Fruit fly (Drosophila melanogaster): ENCODE measurements around the gene CG14841.

Gene CG14841

dm6 chr3R:14299891-14300290 lies 37.7 kb upstream of the CG14841 start:
- TF ChIP-seq odd (GFP tag; optimal IDR thresholded peaks at IDR 0.05) (peak; percentile 50), Oaz (GFP tag; IDR thresholded peaks at IDR 0.05) (no peak), Jarid2 (GFP tag; optimal IDR thresholded peaks at IDR 0.05) (peak; percentile 27), CG10979 (tag; optimal IDR thresholded peaks at IDR 0.05) (no peak), CG8281 (tag; optimal IDR thresholded peaks at IDR 0.05) (peak; percentile 44), CG8359 (GFP tag; optimal IDR thresholded peaks at IDR 0.05; ENCODE audit: borderline replicate concordance) (peak; percentile 23), trem (tag; optimal IDR thresholded peaks at IDR 0.05) (no peak), Lhr (GFP tag; optimal IDR thresholded peaks at IDR 0.05) (no peak), CG11560 (tag; IDR thresholded peaks at IDR 0.05) (no peak), amos (GFP tag; IDR thresholded peaks at IDR 0.05; ENCODE audit: partially characterized antibody) (no peak), CG14710 (tag; optimal IDR thresholded peaks at IDR 0.05) (peak; percentile 31), exex (tag; optimal IDR thresholded peaks at IDR 0.05) (peak; percentile 0), CG18599 (GFP tag; optimal IDR thresholded peaks at IDR 0.05) (peak; percentile 52), CG1832 (GFP tag; optimal IDR thresholded peaks at IDR 0.05) (no peak), CG13424 (tag; optimal IDR thresholded peaks at IDR 0.05) (peak; percentile 36), lov (optimal IDR thresholded peaks at IDR 0.05) (no peak), lov (GFP tag; IDR thresholded peaks at IDR 0.05) (peak; percentile 72; the same call in 1 of the 3 replicates), eyg (GFP tag; optimal IDR thresholded peaks at IDR 0.05) (no peak), CG1233 (GFP tag; optimal IDR thresholded peaks at IDR 0.05) (peak; percentile 62), knrl (GFP tag; IDR thresholded peaks at IDR 0.05; ENCODE audit: partially characterized antibody) (no peak), CG11723 (GFP tag; optimal IDR thresholded peaks at IDR 0.05) (peak; percentile 42), NC2β (GFP tag; optimal IDR thresholded peaks at IDR 0.05) (peak; percentile 30), lab (GFP tag; optimal IDR thresholded peaks at IDR 0.05) (peak; percentile 67), Ets65A (GFP tag) (no peak), seq (GFP tag; IDR thresholded peaks at IDR 0.05) (no peak), Stat92E (GFP tag; optimal IDR thresholded peaks at IDR 0.05) (peak in 1 of 3 experiments; percentile 15), CG2202 (tag; optimal IDR thresholded peaks at IDR 0.05) (peak; percentile 30), otp (GFP tag; IDR thresholded peaks at IDR 0.05) (peak; percentile 42; the same call in 1 of the 3 replicates), CG13287 (GFP tag; IDR thresholded peaks at IDR 0.05; ENCODE audit: partially characterized antibody) (no peak), bab2 (GFP tag; optimal IDR thresholded peaks at IDR 0.05) (no peak), bigmax (GFP tag; optimal IDR thresholded peaks at IDR 0.05) (peak; percentile 5), CG14014 (GFP tag; IDR thresholded peaks at IDR 0.05) (0 out of 2 replicates have a peak, but pooled peaks have one; percentile 17), dm (GFP tag; optimal IDR thresholded peaks at IDR 0.05) (no peak), CG15011 (GFP tag; optimal IDR thresholded peaks at IDR 0.05) (peak; percentile 26), disco-r (GFP tag; optimal IDR thresholded peaks at IDR 0.05) (no peak), wek (GFP tag; optimal IDR thresholded peaks at IDR 0.05) (peak; percentile 45), CG3726 (GFP tag; IDR thresholded peaks at IDR 0.05) (no peak), CG4328 (GFP tag; optimal IDR thresholded peaks at IDR 0.05) (peak; percentile 35), Scr (GFP tag; IDR thresholded peaks at IDR 0.05; ENCODE audit: partially characterized antibody) (no peak), gfzf (GFP tag; optimal IDR thresholded peaks at IDR 0.05) (no peak), fd96Cb (tag; optimal IDR thresholded peaks at IDR 0.05) (no peak), MTF-1 (GFP tag; optimal IDR thresholded peaks at IDR 0.05; ENCODE audit: borderline replicate concordance) (peak; percentile 57), corto (GFP tag; optimal IDR thresholded peaks at IDR 0.05) (no peak), Med (GFP tag) (peak; percentile 81), CG10543 (GFP tag; optimal IDR thresholded peaks at IDR 0.05) (peak; percentile 38), Fer1 (GFP tag; optimal IDR thresholded peaks at IDR 0.05) (peak; percentile 62), CG7987 (GFP tag; optimal IDR thresholded peaks at IDR 0.05) (peak; percentile 71), CG18476 (GFP tag; optimal IDR thresholded peaks at IDR 0.05) (no peak), CG17912 (GFP tag; optimal IDR thresholded peaks at IDR 0.05) (peak; percentile 42)

Measured in whole organism, embryonic.